Worm (Caenorhabditis elegans): ENCODE measurements around the gene srh-271.
"Not testable (repeated sequence)": the region's sequence is repeated elsewhere in the genome, so short reads cannot be mapped to it uniquely, and the experiment has no call there.

srh-271 gene

DNA sequence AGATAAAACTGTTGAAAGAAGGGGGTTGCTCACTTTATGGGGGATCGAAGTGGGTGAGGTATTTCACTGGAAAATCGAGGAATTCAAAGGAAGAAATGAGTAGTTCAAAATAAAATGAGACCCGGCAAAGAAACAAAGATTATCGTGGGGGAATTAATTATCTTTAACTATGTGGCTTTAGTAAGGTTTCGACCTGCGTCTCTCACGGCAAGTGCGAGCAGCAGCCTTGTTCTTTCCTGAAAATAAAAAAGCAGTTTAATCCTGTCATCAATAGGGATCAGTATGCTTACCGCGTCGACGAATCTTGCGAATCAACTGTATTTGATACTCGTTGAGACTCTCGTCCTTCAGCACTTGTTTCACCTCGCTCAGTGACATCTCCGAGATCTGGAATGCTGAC lies at the start of gene srh-271:
Gene srh-271 (minus strand): TSS at position 101 of the 400 bp plus-strand sequence.
- no peak for TF ChIP-seq unc-62 (GFP tag; optimal IDR thresholded peaks at IDR 0.05)

DNA sequence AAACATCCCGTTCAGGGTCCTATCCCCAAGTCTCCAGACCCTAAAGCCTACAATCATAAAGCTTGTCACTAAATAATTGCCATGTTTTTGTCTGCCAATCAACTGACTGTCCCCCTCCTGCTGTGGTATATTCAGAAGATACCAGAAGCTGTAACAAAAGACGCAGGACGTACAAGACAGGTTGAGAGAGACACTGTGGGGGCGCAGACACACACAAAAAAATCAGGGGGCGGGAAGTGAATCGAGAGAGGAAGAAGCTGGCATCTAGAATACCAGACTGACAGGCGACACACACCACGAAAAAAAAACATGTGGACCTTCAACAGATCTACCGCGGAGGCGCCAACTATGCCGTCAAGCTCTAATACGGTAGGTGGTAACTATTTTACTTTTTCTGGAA lies 49.4 kb upstream of the srh-271 start, which contains the start of gene kel-8:
Gene kel-8 (plus strand): TSS at position 301 of the 400 bp plus-strand sequence.
- TF ChIP-seq unc-62 (GFP tag; optimal IDR thresholded peaks at IDR 0.05) = no peak

ce11 chrV:2666600-2666999 lies 44.8 kb upstream of the srh-271 start, which contains the start of gene W02G9.4:
Gene W02G9.4, plus strand, starts transcription at chrV:2666900.
- TF ChIP-seq unc-62 (GFP tag; optimal IDR thresholded peaks at IDR 0.05) = no peak

DNA sequence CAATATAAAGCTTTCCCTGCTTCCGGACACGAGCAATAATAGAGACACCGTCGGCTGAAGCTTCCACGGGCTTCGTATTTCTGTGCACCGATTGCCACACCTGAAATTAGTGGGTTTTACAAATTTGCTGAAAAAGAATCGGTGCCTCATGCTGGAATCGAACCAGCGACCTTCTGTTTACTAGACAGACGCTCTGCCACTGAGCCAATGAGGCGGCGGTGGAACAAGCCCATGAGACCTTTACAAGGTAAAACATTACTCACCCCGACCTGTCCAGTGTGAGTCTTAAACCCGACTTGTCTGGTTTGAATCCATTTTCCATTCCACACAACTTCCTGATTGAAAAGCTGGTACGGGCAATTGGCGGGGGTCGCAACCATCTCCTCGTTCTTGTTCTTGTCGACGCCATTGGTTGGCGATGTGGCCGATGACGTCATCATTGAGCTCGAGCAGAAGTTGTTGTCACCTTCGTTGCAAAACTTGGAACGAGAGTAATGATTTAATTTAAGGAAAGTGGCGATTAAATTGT lies 42.8 kb upstream of the srh-271 start, which contains the start of gene ndx-2:
Gene ndx-2 (minus strand): TSS at position 479 of the 529 bp plus-strand sequence.
- TF ChIP-seq unc-62 (GFP tag; optimal IDR thresholded peaks at IDR 0.05) = no peak

DNA sequence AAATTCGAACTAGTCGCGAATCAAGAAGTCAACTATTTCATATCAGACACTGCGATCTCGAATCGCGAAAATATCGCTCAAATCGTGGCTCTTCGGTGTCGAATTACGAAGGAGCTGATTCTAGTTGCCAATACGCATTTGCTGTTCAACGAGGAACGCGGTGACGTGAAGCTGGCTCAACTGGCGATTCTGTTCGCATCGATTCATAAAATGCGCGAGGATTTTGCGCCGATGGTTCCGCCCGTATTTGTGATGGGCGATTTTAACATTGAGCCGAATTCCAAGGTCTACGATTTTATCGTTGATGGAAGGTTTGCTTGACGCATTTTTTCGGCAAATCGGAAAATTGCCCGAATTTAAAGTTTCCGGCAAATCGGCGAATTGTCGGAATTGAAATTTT lies 38.7 kb upstream of the srh-271 start:
- TF ChIP-seq unc-62 (GFP tag; optimal IDR thresholded peaks at IDR 0.05) = no peak

DNA sequence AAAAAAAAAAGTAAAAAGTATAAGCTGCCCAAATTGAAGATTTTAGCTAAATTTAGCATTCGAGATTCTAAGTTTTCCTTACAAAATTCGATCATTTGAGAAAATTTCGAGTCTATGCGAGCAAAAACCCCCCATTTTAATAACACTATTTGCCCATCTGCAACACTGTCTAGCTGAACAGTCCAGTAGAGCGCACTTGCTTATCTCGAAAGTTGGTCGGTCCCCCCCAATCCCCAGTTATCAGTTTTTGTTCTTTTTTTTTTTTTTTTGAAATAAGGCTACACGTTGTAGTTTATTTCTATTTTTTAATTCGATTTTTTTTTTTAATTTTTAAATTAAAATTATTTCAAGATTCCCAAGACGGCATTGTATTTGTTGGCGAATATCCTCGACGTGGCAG lies 35.9 kb upstream of the srh-271 start:
- TF ChIP-seq unc-62 (GFP tag; optimal IDR thresholded peaks at IDR 0.05) = no peak

DNA sequence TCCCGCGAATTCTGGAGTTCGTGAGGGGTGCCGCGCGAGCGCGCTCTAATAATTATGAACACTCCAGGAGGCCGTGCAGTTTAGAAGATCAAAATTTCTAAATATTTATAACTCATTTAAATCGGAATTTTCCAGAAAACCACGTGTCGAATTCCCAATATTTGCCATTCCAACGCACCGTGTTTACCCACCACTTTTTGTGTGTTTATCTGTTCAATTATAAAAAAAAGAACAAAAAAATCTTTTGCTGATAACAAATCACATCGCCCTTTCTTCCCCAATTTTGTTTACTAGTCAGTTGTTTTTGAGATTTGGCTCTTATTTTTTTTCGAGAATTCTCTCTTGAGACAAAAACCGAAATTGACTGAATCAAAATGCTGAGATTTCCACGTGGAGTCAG lies 34.4 kb upstream of the srh-271 start:
- TF ChIP-seq unc-62 (GFP tag; optimal IDR thresholded peaks at IDR 0.05) = no peak

DNA sequence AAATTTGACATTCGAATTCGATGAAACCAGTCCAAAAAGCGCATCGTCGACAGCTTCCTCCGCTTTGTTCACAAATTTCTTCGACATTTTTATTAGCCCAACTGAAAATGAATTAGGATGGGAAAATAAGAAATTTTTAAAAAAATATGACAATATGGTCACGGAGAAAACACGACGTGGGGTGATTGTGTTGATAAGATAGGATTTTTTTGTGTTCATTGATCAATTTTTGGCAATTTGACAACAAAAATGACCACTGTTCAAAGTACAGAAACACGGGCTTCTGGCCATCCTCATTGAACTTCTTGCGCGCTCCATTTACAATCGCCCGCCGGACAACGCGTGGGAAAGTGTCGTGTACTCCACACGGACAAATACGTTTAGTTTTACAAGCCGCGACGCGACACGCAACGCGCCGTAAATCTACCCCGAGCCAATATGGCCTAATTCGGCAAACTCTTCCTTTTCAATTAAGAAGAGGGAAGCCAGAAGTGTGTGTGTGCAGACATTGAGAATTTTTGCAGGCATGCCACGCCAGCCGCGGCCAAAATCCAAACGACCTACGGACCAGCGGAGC lies 30.9 kb upstream of the srh-271 start, which contains the start of the genes W02H5.8 and angl-1:
Gene W02H5.8 (minus strand): TSS at position 101 of the 577 bp plus-strand sequence.
Gene angl-1 (plus strand): TSS at position 527 of the 577 bp plus-strand sequence.
- no peak for TF ChIP-seq unc-62 (GFP tag; optimal IDR thresholded peaks at IDR 0.05)

ce11 chrV:2650980-2651379 lies 29.2 kb upstream of the srh-271 start:
- TF ChIP-seq unc-62 (GFP tag; optimal IDR thresholded peaks at IDR 0.05) = no peak

- no peak for TF ChIP-seq unc-62 (GFP tag; optimal IDR thresholded peaks at IDR 0.05)
These were observed 25.5 kb upstream of the srh-271 start for ce11 chrV:2647222-2647796.

- TF ChIP-seq unc-62 (GFP tag; optimal IDR thresholded peaks at IDR 0.05) = no peak
These were observed 24.3 kb upstream of the srh-271 start for ce11 chrV:2646067-2646466.

- no peak for TF ChIP-seq unc-62 (GFP tag; optimal IDR thresholded peaks at IDR 0.05)
These were observed 17.7 kb upstream of the srh-271 start for ce11 chrV:2639506-2639905.

ce11 chrV:2639035-2639434 lies 17.3 kb upstream of the srh-271 start, which contains the start of gene W02H5.2:
Gene W02H5.2, plus strand, starts transcription at chrV:2639335.
- no peak for TF ChIP-seq unc-62 (GFP tag; optimal IDR thresholded peaks at IDR 0.05)

DNA sequence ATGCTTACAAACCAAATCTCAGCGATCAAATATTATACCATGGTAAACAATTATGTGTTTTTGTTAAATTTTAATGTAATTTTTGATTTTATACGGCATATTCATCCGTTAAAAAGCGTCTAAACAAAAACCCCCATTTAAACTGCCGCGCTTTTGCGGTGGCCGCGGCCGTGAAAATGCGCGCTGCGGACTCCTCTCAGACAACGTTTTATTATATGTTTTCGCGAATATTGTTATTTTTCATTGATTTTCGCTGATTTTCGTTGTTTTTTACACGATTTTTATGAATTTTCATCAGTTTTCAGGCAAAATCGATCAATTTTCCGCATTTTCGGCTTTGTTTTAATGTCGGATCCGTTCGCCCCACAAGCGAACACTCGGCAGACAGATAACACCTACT lies 16.8 kb upstream of the srh-271 start, which contains the start of gene W02H5.19:
Gene W02H5.19 (plus strand): TSS at position 346 of the 400 bp plus-strand sequence.
- no peak for TF ChIP-seq unc-62 (GFP tag; optimal IDR thresholded peaks at IDR 0.05)

- TF ChIP-seq unc-62 (GFP tag; optimal IDR thresholded peaks at IDR 0.05) = not testable (repeated sequence)
These were observed 3.6 kb upstream of the srh-271 start, which contains the start of gene sknr-1 for ce11 chrV:2625360-2625759. Gene sknr-1, minus strand, starts transcription at chrV:2625460.

- TF ChIP-seq unc-62 (GFP tag; optimal IDR thresholded peaks at IDR 0.05) = no peak
These were observed 2.0 kb upstream of the srh-271 start for ce11 chrV:2623765-2624164.

DNA sequence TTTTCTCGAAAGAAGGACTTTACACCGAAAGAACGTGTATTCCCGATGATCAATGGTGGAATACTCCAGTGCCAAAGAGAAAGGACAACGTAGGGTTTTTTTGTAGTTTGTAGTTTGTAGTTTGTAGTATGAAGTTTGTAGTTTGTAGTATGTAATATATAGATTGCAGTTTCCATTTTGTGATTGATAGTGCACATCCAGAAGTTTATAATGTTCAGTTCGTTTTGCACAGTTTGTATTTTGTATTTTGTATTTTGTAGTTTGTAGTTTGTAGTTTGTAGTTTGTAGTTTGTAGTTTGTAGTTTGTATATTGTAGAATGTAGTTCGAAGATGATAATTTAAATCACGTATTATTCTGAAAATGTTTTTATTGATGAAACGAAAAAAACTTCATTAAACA lies 4.3 kb downstream of the srh-271 start:
- TF ChIP-seq unc-62 (GFP tag; optimal IDR thresholded peaks at IDR 0.05) = no peak
